Worm (Caenorhabditis elegans) whole organism, late embryonic: Measurements from ENCODE around the gene C16B8.3.

ENCODE experiments used
- C08G9.2 ChIP-seq: sonication (generic microtip); optimal IDR thresholded peaks from 2 replicates; lab custom pipeline; 2016; ENCODE audit warnings: mild to moderate bottlenecking, missing genetic modification characterization, moderate library complexity, missing compliant biosample characterization
- C38D4.7 ChIP-seq: fragments of 200-800 bp; sonication (Bioruptor generic); optimal IDR thresholded peaks from 2 replicates; lab custom pipeline; 2018; ENCODE audit warnings: mild to moderate bottlenecking, missing genetic modification characterization, moderate library complexity, missing compliant biosample characterization
- F13H6.1 ChIP-seq: sonication (generic microtip); optimal IDR thresholded peaks from 2 replicates; lab custom pipeline; 2016; ENCODE audit warnings: missing genetic modification characterization, missing compliant biosample characterization
- K02D7.2 ChIP-seq: sonication (generic microtip); optimal IDR thresholded peaks from 2 replicates; lab custom pipeline; 2017; ENCODE audit warnings: mild to moderate bottlenecking, missing genetic modification characterization, missing compliant biosample characterization
- K09A11.1 ChIP-seq: sonication (generic microtip); optimal IDR thresholded peaks from 2 replicates; lab custom pipeline; 2017; ENCODE audit warnings: antibody characterized with exemption, mild to moderate bottlenecking, missing genetic modification characterization, missing compliant biosample characterization; ENCODE audit not compliant: insufficient read depth
- ahr-1 ChIP-seq: sonication (generic microtip); optimal IDR thresholded peaks from 2 replicates; lab custom pipeline; 2016; ENCODE audit warnings: missing genetic modification characterization, missing compliant biosample characterization
- ceh-14 ChIP-seq: sonication (generic microtip); optimal IDR thresholded peaks from 2 replicates; lab custom pipeline; 2016; ENCODE audit warnings: missing genotype, missing genetic modification characterization, missing compliant biosample characterization
- ceh-2 ChIP-seq: sonication (generic microtip); optimal IDR thresholded peaks from 2 replicates; lab custom pipeline; 2016; ENCODE audit warnings: missing genotype, missing genetic modification characterization, missing compliant biosample characterization
- ceh-22 ChIP-seq: sonication (generic microtip); optimal IDR thresholded peaks from 2 replicates; lab custom pipeline; 2017; ENCODE audit warnings: missing biosample characterization, missing genetic modification characterization
- ceh-24 ChIP-seq: sonication (generic microtip); optimal IDR thresholded peaks from 2 replicates; lab custom pipeline; 2016; ENCODE audit warnings: mild to moderate bottlenecking, missing genetic modification characterization, missing compliant biosample characterization
- ceh-34 ChIP-seq: sonication (generic microtip); optimal IDR thresholded peaks from 2 replicates; lab custom pipeline; 2016; ENCODE audit warnings: mild to moderate bottlenecking, missing genetic modification characterization, missing compliant biosample characterization
- ceh-45 ChIP-seq: fragments of 200-800 bp; sonication (Bioruptor generic); IDR thresholded peaks from 2 replicates; pipeline ENCODE4 v1.3.6; 2022; ENCODE audit warnings: missing genetic modification reagents, missing genetic modification characterization, missing compliant biosample characterization
- ceh-48 ChIP-seq: sonication (generic microtip); optimal IDR thresholded peaks from 2 replicates; lab custom pipeline; 2016; ENCODE audit warnings: missing genetic modification characterization, inconsistent platforms, missing compliant biosample characterization
- ceh-6 ChIP-seq: fragments of 200-800 bp; sonication (Bioruptor generic); optimal IDR thresholded peaks from 2 replicates; lab custom pipeline; 2018; ENCODE audit warnings: mild to moderate bottlenecking, missing genetic modification characterization, missing compliant biosample characterization
- ceh-9 ChIP-seq: sonication (generic microtip); optimal IDR thresholded peaks from 2 replicates; lab custom pipeline; 2016; ENCODE audit warnings: mild to moderate bottlenecking, missing genetic modification characterization, inconsistent platforms, missing compliant biosample characterization
- dmd-4 ChIP-seq: sonication (generic microtip); optimal IDR thresholded peaks from 2 replicates; lab custom pipeline; 2016; ENCODE audit warnings: borderline replicate concordance, missing genetic modification characterization, missing compliant biosample characterization
- dve-1 ChIP-seq: sonication (generic microtip); optimal IDR thresholded peaks from 2 replicates; lab custom pipeline; 2017; ENCODE audit warnings: antibody characterized with exemption, mild to moderate bottlenecking, missing genetic modification characterization, missing compliant biosample characterization
- elt-2 ChIP-seq: sonication (generic microtip); optimal IDR thresholded peaks from 2 replicates; lab custom pipeline; 2016; ENCODE audit warnings: missing genetic modification reagents, missing genetic modification characterization, missing compliant biosample characterization
- elt-4 ChIP-seq: sonication (generic microtip); optimal IDR thresholded peaks from 2 replicates; lab custom pipeline; 2016; ENCODE audit warnings: missing genetic modification characterization, missing compliant biosample characterization
- ets-4 ChIP-seq: sonication (generic microtip); optimal IDR thresholded peaks from 2 replicates; lab custom pipeline; 2016; ENCODE audit warnings: missing genetic modification characterization, missing compliant biosample characterization
- eyg-1 ChIP-seq: sonication (generic microtip); optimal IDR thresholded peaks from 2 replicates; lab custom pipeline; 2016; ENCODE audit warnings: missing genotype, missing genetic modification characterization, missing compliant biosample characterization
- fkh-10 ChIP-seq: fragments of 150-350 bp; optimal IDR thresholded peaks from 2 replicates; lab custom pipeline; 2014; ENCODE audit warnings: missing biosample characterization, missing genetic modification reagents, missing genetic modification characterization
- fkh-6 ChIP-seq: sonication (generic microtip); optimal IDR thresholded peaks from 2 replicates; lab custom pipeline; 2016; ENCODE audit warnings: missing genetic modification characterization, missing compliant biosample characterization
- gmeb-2 ChIP-seq: sonication (generic microtip); optimal IDR thresholded peaks from 2 replicates; lab custom pipeline; 2016; ENCODE audit warnings: missing genetic modification characterization, inconsistent platforms, missing compliant biosample characterization
- hlh-13 ChIP-seq: fragments of 200-800 bp; sonication (Bioruptor generic); optimal IDR thresholded peaks from 2 replicates; lab custom pipeline; 2018; ENCODE audit warnings: mild to moderate bottlenecking, missing genetic modification characterization, missing compliant biosample characterization
- hlh-15 ChIP-seq: sonication (generic microtip); optimal IDR thresholded peaks from 2 replicates; lab custom pipeline; 2016; ENCODE audit warnings: missing genetic modification characterization, missing compliant biosample characterization
- hlh-30 ChIP-seq: sonication (generic microtip); optimal IDR thresholded peaks from 2 replicates; lab custom pipeline; 2017; ENCODE audit warnings: antibody characterized with exemption, missing genetic modification characterization, missing compliant biosample characterization; ENCODE audit not compliant: insufficient read depth
- hlh-8 ChIP-seq: sonication (generic microtip); optimal IDR thresholded peaks from 2 replicates; lab custom pipeline; 2016; ENCODE audit warnings: missing genotype, missing genetic modification characterization, missing compliant biosample characterization
- lim-6 ChIP-seq: sonication (generic microtip); optimal IDR thresholded peaks from 2 replicates; lab custom pipeline; 2016; ENCODE audit warnings: missing genetic modification characterization, missing compliant biosample characterization
- mec-3 ChIP-seq: sonication (generic microtip); optimal IDR thresholded peaks from 2 replicates; lab custom pipeline; 2016; ENCODE audit warnings: borderline replicate concordance, missing genetic modification characterization, missing compliant biosample characterization
- nfya-1 ChIP-seq: sonication (generic microtip); optimal IDR thresholded peaks from 2 replicates; lab custom pipeline; 2017; ENCODE audit warnings: missing genetic modification characterization, mild to moderate bottlenecking, missing compliant biosample characterization, antibody characterized with exemption, moderate library complexity
- nhr-11 ChIP-seq: fragments of 150-350 bp; optimal IDR thresholded peaks from 2 replicates; lab custom pipeline; 2014; ENCODE audit warnings: missing biosample characterization, missing genetic modification characterization
- nhr-232 ChIP-seq: sonication (generic microtip); optimal IDR thresholded peaks from 2 replicates; lab custom pipeline; 2016; ENCODE audit warnings: missing genetic modification characterization, missing compliant biosample characterization
- npax-4 ChIP-seq: sonication (generic microtip); optimal IDR thresholded peaks from 2 replicates; lab custom pipeline; 2016; ENCODE audit warnings: missing genetic modification characterization, missing compliant biosample characterization
- odd-2 ChIP-seq: sonication (generic microtip); optimal IDR thresholded peaks from 2 replicates; lab custom pipeline; 2017; ENCODE audit warnings: antibody characterized with exemption, mild to moderate bottlenecking, missing genetic modification characterization, missing compliant biosample characterization
- pag-3 ChIP-seq: sonication (generic microtip); optimal IDR thresholded peaks from 2 replicates; lab custom pipeline; 2016; ENCODE audit warnings: missing compliant biosample characterization, missing genetic modification characterization, borderline replicate concordance
- pat-9 ChIP-seq: fragments of 200-800 bp; sonication (Bioruptor generic); optimal IDR thresholded peaks from 2 replicates; lab custom pipeline; 2018; ENCODE audit warnings: mild to moderate bottlenecking, missing genetic modification characterization, moderate library complexity, missing compliant biosample characterization
- pax-1 ChIP-seq: fragments of 150-350 bp; optimal IDR thresholded peaks from 2 replicates; lab custom pipeline; 2014; ENCODE audit warnings: missing biosample characterization, missing genetic modification characterization
- pha-2 ChIP-seq: sonication (generic microtip); optimal IDR thresholded peaks from 2 replicates; lab custom pipeline; 2017; ENCODE audit warnings: mild to moderate bottlenecking, missing genetic modification characterization, missing compliant biosample characterization
- pha-4 ChIP-seq: fragments of 150-350 bp; optimal IDR thresholded peaks from 2 replicates; lab custom pipeline; 2018; ENCODE audit warnings: missing biosample characterization, missing genetic modification reagents, missing genetic modification characterization
- pqm-1 ChIP-seq: sonication (generic microtip); optimal IDR thresholded peaks from 2 replicates; lab custom pipeline; 2016; ENCODE audit warnings: missing genetic modification characterization, missing compliant biosample characterization
- ref-2 ChIP-seq: sonication (generic microtip); optimal IDR thresholded peaks from 2 replicates; lab custom pipeline; 2016; ENCODE audit warnings: missing genetic modification characterization, missing compliant biosample characterization
- rnt-1 ChIP-seq: sonication (generic microtip); optimal IDR thresholded peaks from 2 replicates; lab custom pipeline; 2016; ENCODE audit warnings: missing genetic modification characterization, missing compliant biosample characterization
- sdc-2 ChIP-seq: sonication (generic microtip); optimal IDR thresholded peaks from 2 replicates; lab custom pipeline; 2016; ENCODE audit warnings: missing genotype, missing genetic modification characterization, missing compliant biosample characterization
- syd-9 ChIP-seq: sonication (generic microtip); optimal IDR thresholded peaks from 2 replicates; lab custom pipeline; 2016; ENCODE audit warnings: mild to moderate bottlenecking, missing genetic modification characterization, moderate library complexity, missing compliant biosample characterization
- tbx-2 ChIP-seq: sonication (generic microtip); optimal IDR thresholded peaks from 2 replicates; lab custom pipeline; 2016; ENCODE audit warnings: missing genetic modification characterization, missing compliant biosample characterization
- ttx-3 ChIP-seq: sonication (generic microtip); optimal IDR thresholded peaks from 2 replicates; lab custom pipeline; 2016; ENCODE audit warnings: missing genetic modification reagents, missing genetic modification characterization, missing compliant biosample characterization
- unc-42 ChIP-seq: sonication (generic microtip); optimal IDR thresholded peaks from 2 replicates; lab custom pipeline; 2016; ENCODE audit warnings: missing genotype, missing genetic modification characterization, missing compliant biosample characterization
- unc-86 ChIP-seq: sonication (generic microtip); optimal IDR thresholded peaks from 2 replicates; lab custom pipeline; 2016; ENCODE audit warnings: missing genetic modification characterization, missing compliant biosample characterization
- zip-5 ChIP-seq: sonication (generic microtip); optimal IDR thresholded peaks from 2 replicates; lab custom pipeline; 2016; ENCODE audit warnings: missing genetic modification characterization, missing compliant biosample characterization
- ztf-16 ChIP-seq: sonication (generic microtip); optimal IDR thresholded peaks from 2 replicates; lab custom pipeline; 2017; ENCODE audit warnings: missing genetic modification characterization, missing compliant biosample characterization

The C16B8.3 gene

DNA sequence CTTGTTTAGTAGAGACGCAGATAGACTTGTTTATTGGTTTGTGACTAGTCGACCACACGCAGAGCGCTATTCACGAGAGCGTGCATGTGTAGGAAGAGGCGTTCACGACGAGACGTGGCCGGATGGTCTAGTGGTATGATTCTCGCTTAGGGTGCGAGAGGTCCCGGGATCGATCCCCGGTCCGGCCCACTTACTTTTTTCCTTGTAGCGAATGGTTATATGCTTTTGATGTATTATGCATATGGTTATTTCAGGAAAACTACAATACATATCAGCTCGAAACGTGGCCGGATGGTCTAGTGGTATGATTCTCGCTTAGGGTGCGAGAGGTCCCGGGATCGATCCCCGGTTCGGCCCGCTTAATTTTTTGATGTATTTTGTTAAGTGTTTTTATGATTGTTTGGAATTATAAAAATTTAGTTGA lies 1.6 kb upstream of the C16B8.3 start (continued):
- TF ChIP-seq fkh-10 (no peak), ref-2 (tag; lab: Kevin White, UChicago) (peak; percentile 88), gmeb-2 (tag; lab: Kevin White, UChicago) (peak; percentile 83), elt-4 (tag; lab: Kevin White, UChicago) (no peak), odd-2 (peak; percentile 44), nhr-232 (tag; lab: Kevin White, UChicago) (peak; percentile 76), ceh-22 (tag; lab: Kevin White, UChicago) (peak; percentile 24), ceh-24 (no peak), syd-9 (tag; lab: Kevin White, UChicago) (peak; percentile 77), ceh-14 (no peak), ets-4 (tag; lab: Kevin White, UChicago) (no peak), pha-2 (tag; lab: Kevin White, UChicago) (peak; percentile 81), unc-86 (tag; lab: Kevin White, UChicago) (peak; percentile 80), mec-3 (no peak), pat-9 (tag; lab: Kevin White, UChicago) (peak; percentile 84), hlh-30 (tag; lab: Kevin White, UChicago) (peak; percentile 49)

ce11 chrX:3969353-3969752 lies 919 bp upstream of the C16B8.3 start:
- TF ChIP-seq ahr-1 (peak; percentile 4), ceh-2 (tag; lab: Kevin White, UChicago) (no peak), F13H6.1 (tag; lab: Kevin White, UChicago) (no peak), hlh-13 (GFP tag; lab: Kevin White, UChicago) (peak; percentile 19), pag-3 (no peak), ceh-24 (no peak), C08G9.2 (tag; lab: Kevin White, UChicago) (no peak), ceh-9 (no peak), dve-1 (tag; lab: Kevin White, UChicago) (peak; percentile 6), pqm-1 (tag; lab: Kevin White, UChicago) (no peak), tbx-2 (no peak), dmd-4 (tag; lab: Kevin White, UChicago) (no peak), ceh-34 (tag; lab: Kevin White, UChicago) (no peak), elt-2 (tag; lab: Kevin White, UChicago) (no peak), eyg-1 (tag; lab: Kevin White, UChicago) (no peak), K02D7.2 (no peak), hlh-8 (tag; lab: Kevin White, UChicago) (no peak), hlh-15 (tag; lab: Kevin White, UChicago) (peak; percentile 21), nhr-11 (tag; lab: Kevin White, UChicago) (no peak), pha-4 (tag; lab: Kevin White, UChicago) (no peak), pax-1 (tag; lab: Kevin White, UChicago) (no peak), ztf-16 (no peak), nfya-1 (peak; percentile 16), pha-2 (tag; lab: Kevin White, UChicago) (no peak), K09A11.1 (no peak), C38D4.7 (GFP tag; lab: Kevin White, UChicago) (no peak), mec-3 (no peak), fkh-6 (tag; lab: Kevin White, UChicago) (no peak), odd-2 (no peak), ceh-45 (GFP tag; lab: Robert Waterston, UW) (peak; percentile 67; the same call in 1 of the 2 replicates), ceh-6 (peak; percentile 66), zip-5 (tag; lab: Kevin White, UChicago) (no peak), ceh-48 (tag; lab: Kevin White, UChicago) (peak; percentile 15), ets-4 (tag; lab: Kevin White, UChicago) (no peak), sdc-2 (tag; lab: Kevin White, UChicago) (no peak), unc-86 (tag; lab: Kevin White, UChicago) (no peak), rnt-1 (no peak), ttx-3 (no peak), ceh-14 (no peak), lim-6 (tag; lab: Kevin White, UChicago) (no peak), ref-2 (tag; lab: Kevin White, UChicago) (no peak), npax-4 (no peak), unc-42 (tag; lab: Kevin White, UChicago) (no peak)
